Worm (Caenorhabditis elegans): ENCODE data around the gene vha-5.
"Not testable (repeated sequence)": the region's sequence is repeated elsewhere in the genome, so short reads cannot be mapped to it uniquely, and the experiment has no call there.

Gene vha-5

ce11 chrIV:8348073-8348472 lies 44.3 kb downstream of the vha-5 start, which contains the start of gene F17E9.4:
TSS of gene F17E9.4 (plus strand) at chrIV:8348373.
- TF ChIP-seq fos-1 (tag; optimal IDR thresholded peaks at IDR 0.05), result no peak
- no peak for TF ChIP-seq nhr-90 (tag; optimal IDR thresholded peaks at IDR 0.05; ENCODE audit: poor library complexity)
- TF ChIP-seq dsc-1 (tag; optimal IDR thresholded peaks at IDR 0.05), result no peak
- no peak for TF ChIP-seq skn-1 (tag; optimal IDR thresholded peaks at IDR 0.05)
- no peak for TF ChIP-seq fkh-8 (tag; optimal IDR thresholded peaks at IDR 0.05)
- no peak for TF ChIP-seq aly-2 (tag; optimal IDR thresholded peaks at IDR 0.05)
- no peak for TF ChIP-seq pax-3 (tag; optimal IDR thresholded peaks at IDR 0.05)
- no peak for TF ChIP-seq grh-1 (GFP tag; IDR thresholded peaks at IDR 0.05)
- no peak for TF ChIP-seq lin-14 (GFP tag; optimal IDR thresholded peaks at IDR 0.05)
- TF ChIP-seq nhr-19 (GFP tag; conservative IDR thresholded peaks at IDR 0.05), result no peak
- TF ChIP-seq swsn-7 (tag; optimal IDR thresholded peaks at IDR 0.05), result no peak
- no peak for TF ChIP-seq isw-1 (GFP tag; IDR thresholded peaks at IDR 0.05)

ce11 chrIV:8352036-8352435 lies 48.3 kb downstream of the vha-5 start, which contains the start of gene F17E9.16:
TSS of gene F17E9.16 (plus strand) at chrIV:8352336.
- TF ChIP-seq mab-9 (GFP tag; IDR thresholded peaks at IDR 0.05); nhr-19 (GFP tag; conservative IDR thresholded peaks at IDR 0.05); nhr-47 (tag; optimal IDR thresholded peaks at IDR 0.05): not testable (repeated sequence)

DNA sequence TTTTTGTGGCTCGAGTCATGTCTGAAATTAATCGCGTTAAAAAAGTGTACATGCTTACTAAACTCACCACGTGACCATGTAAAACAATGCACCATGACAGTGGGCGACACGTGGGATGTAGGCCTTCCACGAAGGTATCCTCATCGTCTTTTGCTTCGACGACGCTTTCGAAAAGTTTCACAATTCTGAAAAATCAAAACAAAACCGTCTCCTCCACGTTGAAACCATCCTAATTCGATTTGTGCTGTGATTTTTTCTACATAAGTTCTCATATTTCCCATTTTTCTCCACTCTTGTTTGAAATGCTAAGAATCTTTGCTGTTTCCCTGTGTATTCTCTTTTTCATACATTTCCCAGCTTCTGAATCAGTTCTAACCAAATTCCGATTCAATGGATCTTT lies 50.8 kb downstream of the vha-5 start, which contains the start of gene F17E9.3:
F17E9.3 (plus strand) TSS at position 301 of the 400 bp plus-strand sequence.
- no peak for TF ChIP-seq nhr-85 (tag)
- no peak for TF ChIP-seq zag-1 (tag; optimal IDR thresholded peaks at IDR 0.05)
- no peak for TF ChIP-seq snpc-4 (tag; optimal IDR thresholded peaks at IDR 0.05)
- no peak for TF ChIP-seq nhr-12 (tag; optimal IDR thresholded peaks at IDR 0.05)
- TF ChIP-seq lin-13 (GFP tag; optimal IDR thresholded peaks at IDR 0.05), result no peak
- TF ChIP-seq hlh-4 (tag; optimal IDR thresholded peaks at IDR 0.05), result no peak
- TF ChIP-seq nhr-11 (tag; optimal IDR thresholded peaks at IDR 0.05), result no peak
- no peak for TF ChIP-seq ceh-88 (GFP tag; IDR thresholded peaks at IDR 0.05)
- TF ChIP-seq lin-39 (tag; optimal IDR thresholded peaks at IDR 0.05), result no peak
- no peak for TF ChIP-seq swsn-7 (tag; optimal IDR thresholded peaks at IDR 0.05)
- no peak for TF ChIP-seq pax-3 (tag; optimal IDR thresholded peaks at IDR 0.05)
- TF ChIP-seq nhr-47 (tag; optimal IDR thresholded peaks at IDR 0.05), result no peak
- no peak for TF ChIP-seq lin-35 (GFP tag; optimal IDR thresholded peaks at IDR 0.05)

- TF ChIP-seq lin-35 (GFP tag; optimal IDR thresholded peaks at IDR 0.05), result no peak
- no peak for TF ChIP-seq efl-1 (optimal IDR thresholded peaks at IDR 0.05)
- peak in 1 of 2 experiments; percentile 60 for TF ChIP-seq efl-1 (GFP tag; optimal IDR thresholded peaks at IDR 0.05 in 1 of 2)
These were observed 51.8 kb downstream of the vha-5 start, which contains the start of the genes F17E9.2 and col-116 for ce11 chrIV:8355592-8355991. TSS of gene F17E9.2 (plus strand) at chrIV:8355892. TSS of gene col-116 (plus strand) at chrIV:8355906.

Data from whole organism, L1 larva.